Worm (Caenorhabditis elegans) whole organism, L2 larva: Measurements from ENCODE around the gene rpb-11.

Experiments
- C34F6.9 ChIP-seq: fragments of 150-350 bp; optimal IDR thresholded peaks from 2 replicates; lab custom pipeline; 2014; ENCODE audit warnings: missing biosample characterization, missing genetic modification characterization
- F13H6.1 ChIP-seq: sonication (generic microtip); optimal IDR thresholded peaks from 2 replicates; lab custom pipeline; 2016; ENCODE audit warnings: missing genetic modification characterization, missing compliant biosample characterization
- Y55F3AM.14 ChIP-seq: fragments of 200-800 bp; sonication (Bioruptor generic); optimal IDR thresholded peaks from 2 replicates; lab custom pipeline; 2018; ENCODE audit warnings: mild to moderate bottlenecking, missing genetic modification characterization, missing compliant biosample characterization
- ZK546.5 ChIP-seq: sonication (generic microtip); optimal IDR thresholded peaks from 2 replicates; lab custom pipeline; 2017; ENCODE audit warnings: missing biosample characterization, missing genetic modification characterization
- alr-1 ChIP-seq: fragments of 150-350 bp; optimal IDR thresholded peaks from 2 replicates; lab custom pipeline; 2014; ENCODE audit warnings: missing biosample characterization, missing genetic modification characterization
- aly-2 ChIP-seq: fragments of 150-350 bp; optimal IDR thresholded peaks from 2 replicates; lab custom pipeline; 2014; ENCODE audit warnings: missing biosample characterization, missing genetic modification characterization
- ama-1 ChIP-seq: fragments of 150-350 bp; optimal IDR thresholded peaks from 2 replicates; lab custom pipeline; 2018; ENCODE audit warnings: inconsistent platforms
- blmp-1 ChIP-seq: sonication (generic microtip); optimal IDR thresholded peaks from 2 replicates; lab custom pipeline; 2017; ENCODE audit warnings: missing genetic modification characterization, mild to moderate bottlenecking, missing compliant biosample characterization, antibody characterized with exemption, moderate library complexity; ENCODE audit not compliant: insufficient read depth
- ceh-16 ChIP-seq: fragments of 150-350 bp; optimal IDR thresholded peaks from 2 replicates; lab custom pipeline; 2014; ENCODE audit warnings: missing biosample characterization, missing genetic modification characterization
- ceh-82 ChIP-seq: fragments of 150-350 bp; optimal IDR thresholded peaks from 2 replicates; lab custom pipeline; 2014; ENCODE audit warnings: missing biosample characterization, missing genetic modification characterization
- crh-2 ChIP-seq: sonication (generic microtip); optimal IDR thresholded peaks from 2 replicates; lab custom pipeline; 2017; ENCODE audit warnings: missing biosample characterization, missing genetic modification characterization
- egl-27 ChIP-seq: sonication (generic microtip); optimal IDR thresholded peaks from 3 replicates; lab custom pipeline; 2017; ENCODE audit warnings: missing biosample characterization, missing genetic modification reagents, missing genetic modification characterization
- elt-1 ChIP-seq: fragments of 150-350 bp; optimal IDR thresholded peaks from 2 replicates; lab custom pipeline; 2014; ENCODE audit warnings: missing biosample characterization, missing genetic modification characterization
- elt-3 ChIP-seq: sonication (generic microtip); optimal IDR thresholded peaks from 2 replicates; lab custom pipeline; 2017; ENCODE audit warnings: missing biosample characterization, missing genetic modification characterization
- fos-1 ChIP-seq: fragments of 150-350 bp; optimal IDR thresholded peaks from 2 replicates; lab custom pipeline; 2014; ENCODE audit warnings: missing biosample characterization, missing genetic modification characterization
- gmeb-1 ChIP-seq: fragments of 150-350 bp; optimal IDR thresholded peaks from 2 replicates; lab custom pipeline; 2014; ENCODE audit warnings: missing biosample characterization, missing genetic modification characterization
- lin-11 ChIP-seq: fragments of 150-350 bp; sonication (generic microtip); optimal IDR thresholded peaks from 2 replicates; lab custom pipeline; 2014; ENCODE audit warnings: missing biosample characterization, missing genetic modification characterization, inconsistent platforms, mixed read lengths
- lin-13 ChIP-seq: fragments of 150-350 bp; optimal IDR thresholded peaks from 2 replicates; lab custom pipeline; 2014; ENCODE audit warnings: missing biosample characterization, missing genetic modification reagents, missing genetic modification characterization
- lsy-2 ChIP-seq, 2 experiments: fragments of 150-350 bp in 1 of 2; sonication (generic microtip) in 1 of 2; optimal IDR thresholded peaks; 2 replicates each; lab custom pipeline; 2014 to 2017; ENCODE audit warnings: missing biosample characterization in 2 of 2, missing genetic modification characterization in 2 of 2
- mab-5 ChIP-seq: fragments of 150-350 bp; optimal IDR thresholded peaks from 2 replicates; lab custom pipeline; 2014; ENCODE audit warnings: missing biosample characterization, missing genetic modification characterization
- mbf-1 ChIP-seq: sonication (generic microtip); optimal IDR thresholded peaks from 2 replicates; lab custom pipeline; 2017; ENCODE audit warnings: missing biosample characterization, missing genetic modification characterization
- mdl-1 ChIP-seq, 2 experiments: fragments of 150-350 bp in 1 of 2; sonication (generic microtip) in 1 of 2; optimal IDR thresholded peaks; 2 replicates each; lab custom pipeline; 2017; ENCODE audit warnings: missing biosample characterization in 2 of 2, missing genetic modification characterization in 2 of 2
- nhr-10 ChIP-seq: sonication (generic microtip); optimal IDR thresholded peaks from 2 replicates; lab custom pipeline; 2017; ENCODE audit warnings: missing biosample characterization, missing genetic modification characterization
- nhr-12 ChIP-seq: fragments of 150-350 bp; optimal IDR thresholded peaks from 2 replicates; lab custom pipeline; 2014; ENCODE audit warnings: missing biosample characterization, missing genetic modification characterization
- nhr-129 ChIP-seq: fragments of 150-350 bp; optimal IDR thresholded peaks from 2 replicates; lab custom pipeline; 2014; ENCODE audit warnings: missing biosample characterization, missing genetic modification characterization
- nhr-21 ChIP-seq: fragments of 150-350 bp; optimal IDR thresholded peaks from 2 replicates; lab custom pipeline; 2014; ENCODE audit warnings: missing biosample characterization, missing genetic modification characterization
- nhr-237 ChIP-seq: fragments of 150-350 bp; optimal IDR thresholded peaks from 2 replicates; lab custom pipeline; 2014; ENCODE audit warnings: missing biosample characterization, missing genetic modification characterization
- nhr-25 ChIP-seq: fragments of 150-350 bp; sonication (generic microtip); optimal IDR thresholded peaks from 3 replicates; lab custom pipeline; 2014; ENCODE audit warnings: missing biosample characterization, missing genetic modification characterization
- nhr-6 ChIP-seq: fragments of 150-350 bp; optimal IDR thresholded peaks from 2 replicates; lab custom pipeline; 2014; ENCODE audit warnings: missing biosample characterization, missing genetic modification characterization
- nhr-77 ChIP-seq: fragments of 150-350 bp; optimal IDR thresholded peaks from 2 replicates; lab custom pipeline; 2014; ENCODE audit warnings: missing biosample characterization, missing genetic modification characterization
- skn-1 ChIP-seq: sonication (generic microtip); optimal IDR thresholded peaks from 2 replicates; lab custom pipeline; 2017; ENCODE audit warnings: missing biosample characterization, missing genetic modification characterization
- sma-3 ChIP-seq: sonication (generic microtip); optimal IDR thresholded peaks from 2 replicates; lab custom pipeline; 2016; ENCODE audit warnings: missing genetic modification reagents, missing genetic modification characterization, missing compliant biosample characterization
- sma-9 ChIP-seq, 2 experiments: fragments of 150-350 bp in 1 of 2; sonication (generic microtip) in 1 of 2; optimal IDR thresholded peaks; 2 replicates each; lab custom pipeline; 2014 to 2016; ENCODE audit warnings: missing genetic modification characterization in 2 of 2, mild to moderate bottlenecking in 1 of 2, missing biosample characterization in 1 of 2, missing compliant biosample characterization in 1 of 2, missing genetic modification reagents in 1 of 2, moderate library complexity in 1 of 2
- snpc-4 ChIP-seq: fragments of 150-350 bp; optimal IDR thresholded peaks from 2 replicates; lab custom pipeline; 2014; ENCODE audit warnings: missing biosample characterization, missing genetic modification characterization
- unc-39 ChIP-seq: fragments of 150-350 bp; optimal IDR thresholded peaks from 2 replicates; lab custom pipeline; 2014; ENCODE audit warnings: missing biosample characterization, missing genetic modification characterization
- unc-55 ChIP-seq: fragments of 150-350 bp; sonication (generic microtip); optimal IDR thresholded peaks from 3 replicates; lab custom pipeline; 2014; ENCODE audit warnings: missing biosample characterization, missing genetic modification reagents, missing genetic modification characterization
- ztf-11 ChIP-seq: sonication (generic microtip); optimal IDR thresholded peaks from 2 replicates; lab custom pipeline; 2017; ENCODE audit warnings: missing biosample characterization, missing genetic modification characterization
- ztf-4 ChIP-seq: fragments of 150-350 bp; optimal IDR thresholded peaks from 2 replicates; lab custom pipeline; 2014; ENCODE audit warnings: missing biosample characterization, missing genetic modification characterization

rpb-11 gene

ce11 chrII:14049097-14049496, 10.8 kb upstream of the rpb-11 start (continued):
- no peak for TF ChIP-seq ZK546.5 (tag; lab: Kevin White, UChicago)
- peak; percentile 30 for TF ChIP-seq Y55F3AM.14 (GFP tag; lab: Kevin White, UChicago)
- no peak for TF ChIP-seq nhr-6 (tag; lab: Kevin White, UChicago)
- no peak for TF ChIP-seq lin-11

- peak; percentile 84 for TF ChIP-seq F13H6.1 (tag; lab: Kevin White, UChicago)
- peak; percentile 44 for TF ChIP-seq fos-1 (tag; lab: Kevin White, UChicago)
- TF ChIP-seq nhr-25 (tag; lab: Kevin White, UChicago), result peak; percentile 83
- no peak for TF ChIP-seq nhr-10
- peak in 1 of 2 experiments; percentile 66 for TF ChIP-seq lsy-2 (tag; optimal IDR thresholded peaks at IDR 0.05; lab: Kevin White, UChicago)
- TF ChIP-seq mdl-1 (tag; optimal IDR thresholded peaks at IDR 0.05; lab: Kevin White, UChicago), result peak in 1 of 2 experiments; percentile 22
- TF ChIP-seq ama-1, result no peak
- peak; percentile 51 for TF ChIP-seq blmp-1 (tag; lab: Kevin White, UChicago)
- peak; percentile 1 for TF ChIP-seq nhr-77 (tag; lab: Kevin White, UChicago)
- no peak for TF ChIP-seq Y55F3AM.14 (GFP tag; lab: Kevin White, UChicago)
- no peak for TF ChIP-seq aly-2 (tag; lab: Kevin White, UChicago)
- TF ChIP-seq nhr-21 (tag; lab: Kevin White, UChicago), result peak; percentile 62
- TF ChIP-seq sma-9 (GFP tag; optimal IDR thresholded peaks at IDR 0.05; lab: Kevin White, UChicago), result peak; percentile 90
- no peak for TF ChIP-seq sma-9 (tag; optimal IDR thresholded peaks at IDR 0.05; lab: Kevin White, UChicago)
- TF ChIP-seq elt-3 (tag; lab: Kevin White, UChicago), result no peak
- TF ChIP-seq mab-5 (tag; lab: Kevin White, UChicago), result peak; percentile 8
- TF ChIP-seq ceh-16 (tag; lab: Kevin White, UChicago), result peak; percentile 47
- peak; percentile 81 for TF ChIP-seq nhr-129 (tag; lab: Kevin White, UChicago)
- peak; percentile 37 for TF ChIP-seq ztf-4 (tag; lab: Kevin White, UChicago)
- TF ChIP-seq C34F6.9 (tag; lab: Kevin White, UChicago), result peak; percentile 54
- peak; percentile 56 for TF ChIP-seq lin-13 (GFP tag; lab: Kevin White, UChicago)
- peak; percentile 58 for TF ChIP-seq gmeb-1 (tag; lab: Kevin White, UChicago)
- TF ChIP-seq ztf-11 (tag; lab: Kevin White, UChicago), result no peak
- peak; percentile 66 for TF ChIP-seq sma-3 (GFP tag; lab: Kevin White, UChicago)
- peak; percentile 53 for TF ChIP-seq crh-2 (tag; lab: Kevin White, UChicago)
- TF ChIP-seq egl-27 (tag; lab: Kevin White, UChicago), result peak; percentile 56
Observed at ce11 chrII:14050506-14050905, 9.4 kb upstream of the rpb-11 start.

ce11 chrII:14051474-14051934, 8.4 kb upstream of the rpb-11 start:
- TF ChIP-seq egl-27 (tag; lab: Kevin White, UChicago), result no peak
- no peak for TF ChIP-seq nhr-237 (tag; lab: Kevin White, UChicago)
- TF ChIP-seq skn-1 (tag; lab: Kevin White, UChicago), result no peak
- TF ChIP-seq nhr-21 (tag; lab: Kevin White, UChicago), result peak; percentile 7
- peak; percentile 51 for TF ChIP-seq fos-1 (tag; lab: Kevin White, UChicago)
- no peak for TF ChIP-seq lin-13 (GFP tag; lab: Kevin White, UChicago)
- no peak for TF ChIP-seq ceh-82 (tag; lab: Kevin White, UChicago)
- TF ChIP-seq alr-1 (tag; lab: Kevin White, UChicago), result no peak
- TF ChIP-seq lin-11, result no peak
- no peak for TF ChIP-seq nhr-12 (tag; lab: Kevin White, UChicago)
- TF ChIP-seq gmeb-1 (tag; lab: Kevin White, UChicago), result no peak
- no peak for TF ChIP-seq nhr-77 (tag; lab: Kevin White, UChicago)
- no peak for TF ChIP-seq mbf-1
- TF ChIP-seq unc-55 (GFP tag; lab: Kevin White, UChicago), result no peak
- peak; percentile 35 for TF ChIP-seq snpc-4 (tag; lab: Kevin White, UChicago)
- no peak for TF ChIP-seq unc-39
- TF ChIP-seq elt-3 (tag; lab: Kevin White, UChicago), result no peak
- TF ChIP-seq elt-1, result no peak
